Worm (Caenorhabditis elegans) whole organism, late embryonic: ENCODE results near the gene end-1.

Experiments
- ceh-14 ChIP-seq: sonication (generic microtip); optimal IDR thresholded peaks from 2 replicates; lab custom pipeline; 2016; ENCODE audit warnings: missing genotype, missing genetic modification characterization, missing compliant biosample characterization
- hlh-15 ChIP-seq: sonication (generic microtip); optimal IDR thresholded peaks from 2 replicates; lab custom pipeline; 2016; ENCODE audit warnings: missing genetic modification characterization, missing compliant biosample characterization

- TF ChIP-seq hlh-15 (tag; lab: Kevin White, UChicago) (no peak), ceh-14 (tag; lab: Kevin White, UChicago) (no peak)
These were observed 33.7 kb downstream of the end-1 start, which contains the start of the genes mtl-2 and T08G5.1 for ce11 chrV:14018640-14019039.
